Worm (Caenorhabditis elegans): ENCODE results near the gene ddr-1.

DNA sequence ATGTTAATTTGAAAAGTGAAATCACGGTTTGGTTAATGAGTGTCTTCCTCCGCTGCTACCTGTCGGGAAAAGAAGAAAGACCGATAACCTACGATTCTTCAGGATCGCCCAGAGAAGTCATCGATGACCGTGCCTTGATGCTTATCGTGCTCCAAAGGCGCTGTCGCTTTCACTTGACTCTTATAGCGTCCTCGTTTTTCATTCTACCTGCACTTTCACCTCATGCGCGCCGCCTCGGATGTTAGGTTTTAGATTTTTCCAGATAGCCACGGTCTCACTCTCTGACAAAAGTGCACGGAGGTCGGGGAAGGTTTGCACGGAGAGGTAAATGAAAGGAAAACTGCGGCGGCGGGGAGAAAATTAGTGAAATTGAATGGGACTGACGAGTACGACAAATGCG is 27.8 kb downstream of the ddr-1 start:
- TF ChIP-seq ceh-31 (tag; optimal IDR thresholded peaks at IDR 0.05): no peak
- no peak for TF ChIP-seq tbx-2 (tag; optimal IDR thresholded peaks at IDR 0.05)
- no peak for TF ChIP-seq ceh-48 (tag; optimal IDR thresholded peaks at IDR 0.05)
- TF ChIP-seq hlh-8 (tag; optimal IDR thresholded peaks at IDR 0.05): no peak
- no peak for TF ChIP-seq hlh-30 (tag; optimal IDR thresholded peaks at IDR 0.05; ENCODE audit: insufficient read depth)
- TF ChIP-seq nhr-11 (tag; optimal IDR thresholded peaks at IDR 0.05): no peak
